Worm (Caenorhabditis elegans): ENCODE measurements around the gene mig-22.

DNA sequence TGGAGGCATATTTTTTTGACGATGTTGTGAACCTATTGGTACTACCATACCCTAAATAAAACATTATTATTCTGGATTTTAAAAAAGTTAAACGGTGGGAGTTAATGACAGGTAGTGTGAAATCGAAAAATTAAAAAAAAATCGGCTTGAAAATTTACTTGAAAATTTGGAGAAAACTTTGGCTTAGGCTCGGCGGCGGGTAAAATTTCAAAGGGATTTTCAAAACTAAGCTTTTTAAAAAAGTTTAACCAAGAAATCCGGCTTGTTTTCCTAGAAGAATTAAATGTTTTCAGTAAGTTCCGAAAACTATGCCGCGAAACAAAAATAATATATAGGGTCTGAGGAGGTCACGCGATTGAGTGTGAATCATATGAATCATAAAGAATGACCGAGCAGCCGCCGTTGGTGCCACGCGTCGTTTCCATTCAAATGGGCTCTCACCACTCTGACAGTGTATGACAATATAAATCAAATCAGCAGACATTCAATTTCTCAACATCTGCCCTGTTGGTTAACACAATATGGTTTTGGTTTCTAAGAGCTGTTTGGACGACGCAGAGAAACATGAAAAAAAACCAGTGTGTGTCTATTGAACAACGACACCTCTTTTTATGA, 6.0 kb downstream of the mig-22 start, which contains the start of gene aak-1:
- TF ChIP-seq scrt-1 (GFP tag; IDR thresholded peaks at IDR 0.05) (no peak), flt-1 (GFP tag; IDR thresholded peaks at IDR 0.05) (no peak), ama-1 (optimal IDR thresholded peaks at IDR 0.05) (no peak), pes-1 (GFP tag; IDR thresholded peaks at IDR 0.05) (no peak), aly-1 (tag; optimal IDR thresholded peaks at IDR 0.05) (no peak), hmbx-1 (tag; optimal IDR thresholded peaks at IDR 0.05) (no peak), tra-4 (tag; optimal IDR thresholded peaks at IDR 0.05) (no peak), tbx-37 (GFP tag; conservative IDR thresholded peaks at IDR 0.05) (no peak), hmg-4 (GFP tag; optimal IDR thresholded peaks at IDR 0.05) (no peak), sea-1 (GFP tag; conservative IDR thresholded peaks at IDR 0.05) (no peak), tbx-11 (GFP tag; IDR thresholded peaks at IDR 0.05) (no peak), hnd-1 (tag; optimal IDR thresholded peaks at IDR 0.05) (no peak), ets-7 (tag; optimal IDR thresholded peaks at IDR 0.05) (no peak), ceh-36 (tag; optimal IDR thresholded peaks at IDR 0.05) (no peak)
